Comparison of ENCODE assay signal across 1 fruit fly cellular context in genomic region chr3R:5742278-5743196, dm6.
TF ChIP-seq lines count a peak whose summit lies in the region.

Gene Sym, minus strand, starts transcription at chr3R:5742476.
Gene Madm, plus strand, starts transcription at chr3R:5742510.

TF ChIP-seq in whole organism, embryonic, 481 proteins besides CTCF, POLR2A, EP300 and RAD21 (continued from another document and continues in another):
- TF ChIP-seq CG18011 (GFP tag; optimal IDR thresholded peaks at IDR 0.05; lab: Kevin White, UChicago) (peak; percentile 33), CG3163 (GFP tag; optimal IDR thresholded peaks at IDR 0.05; lab: Kevin White, UChicago) (no peak), lbe (GFP tag; optimal IDR thresholded peaks at IDR 0.05; lab: Kevin White, UChicago) (no peak), chm (GFP tag; IDR thresholded peaks at IDR 0.05; lab: Robert Waterston, UW) (no peak), CG6254 (GFP tag; optimal IDR thresholded peaks at IDR 0.05; lab: Kevin White, UChicago) (no peak), ato (GFP tag; IDR thresholded peaks at IDR 0.05; lab: Robert Waterston, UW; ENCODE audit: partially characterized antibody) (no peak), PHDP (tag; optimal IDR thresholded peaks at IDR 0.05; lab: Kevin White, UChicago) (peak; percentile 31), CG4328 (GFP tag; optimal IDR thresholded peaks at IDR 0.05; lab: Kevin White, UChicago) (no peak), CG13287 (GFP tag; IDR thresholded peaks at IDR 0.05; lab: Robert Waterston, UW; ENCODE audit: partially characterized antibody) (peak; percentile 86), hb (GFP tag; IDR thresholded peaks at IDR 0.05; lab: Robert Waterston, UW; ENCODE audit: partially characterized antibody) (peak; percentile 88), Bdp1 (GFP tag; optimal IDR thresholded peaks at IDR 0.05; lab: Kevin White, UChicago) (no peak), nerfin-2 (GFP tag; IDR thresholded peaks at IDR 0.05; lab: Robert Waterston, UW; ENCODE audit: partially characterized antibody) (peak; percentile 74), CG43689 (GFP tag; IDR thresholded peaks at IDR 0.05; lab: Robert Waterston, UW) (no peak), wek (GFP tag; optimal IDR thresholded peaks at IDR 0.05; lab: Kevin White, UChicago) (no peak), CG6791 (GFP tag; IDR thresholded peaks at IDR 0.05; lab: Robert Waterston, UW; ENCODE audit: partially characterized antibody) (peak; percentile 64), CG16815 (GFP tag; optimal IDR thresholded peaks at IDR 0.05; lab: Kevin White, UChicago) (peak; percentile 1), CG7556 (GFP tag; optimal IDR thresholded peaks at IDR 0.05; lab: Kevin White, UChicago) (peak; percentile 7), Chrac-16 (GFP tag; optimal IDR thresholded peaks at IDR 0.05; lab: Kevin White, UChicago) (peak; percentile 40), klu (GFP tag; IDR thresholded peaks at IDR 0.05; lab: Robert Waterston, UW) (peak; percentile 77; the same call in 1 of the 2 replicates), tap (tag; optimal IDR thresholded peaks at IDR 0.05; lab: Kevin White, UChicago) (no peak), CG7271 (tag; optimal IDR thresholded peaks at IDR 0.05; lab: Kevin White, UChicago) (peak; percentile 49), zf30C (GFP tag; optimal IDR thresholded peaks at IDR 0.05; lab: Kevin White, UChicago) (no peak), lilli (GFP tag; optimal IDR thresholded peaks at IDR 0.05; lab: Kevin White, UChicago) (peak; percentile 72), CG4360 (GFP tag; IDR thresholded peaks at IDR 0.05; lab: Robert Waterston, UW) (no peak), fd96Cb (tag; optimal IDR thresholded peaks at IDR 0.05; lab: Kevin White, UChicago) (peak; percentile 23), Fer2 (tag; optimal IDR thresholded peaks at IDR 0.05; lab: Kevin White, UChicago) (no peak), schlank (tag; optimal IDR thresholded peaks at IDR 0.05; lab: Kevin White, UChicago) (no peak), CG7963 (GFP tag; IDR thresholded peaks at IDR 0.05; lab: Robert Waterston, UW; ENCODE audit: partially characterized antibody) (peak; percentile 69; the same call in 2 of the 3 replicates), da (GFP tag; optimal IDR thresholded peaks at IDR 0.05; lab: Kevin White, UChicago) (no peak), Max (GFP tag; optimal IDR thresholded peaks at IDR 0.05; lab: Kevin White, UChicago) (peak; percentile 70), sug (tag; optimal IDR thresholded peaks at IDR 0.05; lab: Kevin White, UChicago) (peak; percentile 55), CG11456 (GFP tag; IDR thresholded peaks at IDR 0.05; lab: Robert Waterston, UW) (no peak), sd (tag; optimal IDR thresholded peaks at IDR 0.05; lab: Kevin White, UChicago) (peak; percentile 73), Mrtf (GFP tag; IDR thresholded peaks at IDR 0.05; lab: Robert Waterston, UW) (no peak), Jarid2 (GFP tag; optimal IDR thresholded peaks at IDR 0.05; lab: Kevin White, UChicago) (no peak), CG1832 (GFP tag; optimal IDR thresholded peaks at IDR 0.05; lab: Kevin White, UChicago) (no peak), chif (GFP tag; optimal IDR thresholded peaks at IDR 0.05; lab: Kevin White, UChicago) (peak in 1 of 2 experiments; percentile 4), nom (GFP tag; optimal IDR thresholded peaks at IDR 0.05; lab: Kevin White, UChicago) (no peak), NFAT (GFP tag; IDR thresholded peaks at IDR 0.05; lab: Robert Waterston, UW) (no peak), Atf3 (GFP tag; optimal IDR thresholded peaks at IDR 0.05; lab: Kevin White, UChicago) (no peak), HmgD (GFP tag; optimal IDR thresholded peaks at IDR 0.05; lab: Kevin White, UChicago) (no peak), E2f1 (GFP tag; IDR thresholded peaks at IDR 0.05; lab: Robert Waterston, UW) (no peak), z (GFP tag; IDR thresholded peaks at IDR 0.05; lab: Robert Waterston, UW) (no peak), CoRest (tag; optimal IDR thresholded peaks at IDR 0.05; lab: Kevin White, UChicago) (peak; percentile 56), pfk (GFP tag; optimal IDR thresholded peaks at IDR 0.05; lab: Kevin White, UChicago) (no peak), Dp (GFP tag; optimal IDR thresholded peaks at IDR 0.05; lab: Kevin White, UChicago) (peak; percentile 29), CG6689 (GFP tag; IDR thresholded peaks at IDR 0.05; lab: Robert Waterston, UW) (no peak), Hey (tag; optimal IDR thresholded peaks at IDR 0.05; lab: Kevin White, UChicago) (no peak), MESR4 (GFP tag; optimal IDR thresholded peaks at IDR 0.05; lab: Kevin White, UChicago) (peak; percentile 96), BEAF-32 (GFP tag; optimal IDR thresholded peaks at IDR 0.05; lab: Kevin White, UChicago) (peak; percentile 95), CG8944 (GFP tag; optimal IDR thresholded peaks at IDR 0.05; lab: Kevin White, UChicago) (peak; percentile 38), CG2120 (GFP tag; optimal IDR thresholded peaks at IDR 0.05; lab: Kevin White, UChicago) (peak; percentile 77), rib (GFP tag; IDR thresholded peaks at IDR 0.05; lab: Robert Waterston, UW) (no peak), ab (GFP tag; optimal IDR thresholded peaks at IDR 0.05; lab: Kevin White, UChicago) (no peak), fu2 (GFP tag; optimal IDR thresholded peaks at IDR 0.05; lab: Kevin White, UChicago) (peak; percentile 32), Lpt (GFP tag; optimal IDR thresholded peaks at IDR 0.05; lab: Kevin White, UChicago) (no peak), ATbp (GFP tag; optimal IDR thresholded peaks at IDR 0.05; lab: Kevin White, UChicago) (no peak), Pdp1 (GFP tag; optimal IDR thresholded peaks at IDR 0.05; lab: Kevin White, UChicago) (peak; percentile 41 to 47), Eip74EF (GFP tag; optimal IDR thresholded peaks at IDR 0.05; lab: Kevin White, UChicago) (no peak), CG6854 (GFP tag; optimal IDR thresholded peaks at IDR 0.05; lab: Kevin White, UChicago) (no peak), her (GFP tag; optimal IDR thresholded peaks at IDR 0.05; lab: Kevin White, UChicago) (peak; percentile 32), CG9215 (GFP tag; IDR thresholded peaks at IDR 0.05; lab: Robert Waterston, UW) (no peak; the same call in none of the 2 replicates), yki (optimal IDR thresholded peaks at IDR 0.05; lab: Kevin White, UChicago) (no peak), CG14965 (GFP tag; optimal IDR thresholded peaks at IDR 0.05; lab: Kevin White, UChicago; ENCODE audit: borderline replicate concordance) (no peak), lola (GFP tag; optimal IDR thresholded peaks at IDR 0.05; lab: Kevin White, UChicago) (peak in 1 of 3 experiments; percentile 40), CG12071 (GFP tag; optimal IDR thresholded peaks at IDR 0.05; lab: Kevin White, UChicago) (no peak), slbo (GFP tag; IDR thresholded peaks at IDR 0.05; lab: Robert Waterston, UW) (peak; percentile 60), CG2116 (GFP tag; optimal IDR thresholded peaks at IDR 0.05; lab: Kevin White, UChicago) (peak; percentile 95), ssp (GFP tag; IDR thresholded peaks at IDR 0.05; lab: Robert Waterston, UW) (peak; percentile 60; the same call in 1 of the 2 replicates), CG2712 (tag; optimal IDR thresholded peaks at IDR 0.05; lab: Kevin White, UChicago) (peak; percentile 54), sim (GFP tag; IDR thresholded peaks at IDR 0.05; lab: Robert Waterston, UW) (no peak), CG4424 (GFP tag; optimal IDR thresholded peaks at IDR 0.05; lab: Kevin White, UChicago) (no peak), chinmo (GFP tag; IDR thresholded peaks at IDR 0.05; lab: Robert Waterston, UW; ENCODE audit: partially characterized antibody) (peak; percentile 72; the same call in 1 of the 4 replicates), jing (GFP tag; optimal IDR thresholded peaks at IDR 0.05; lab: Kevin White, UChicago) (no peak), crc (GFP tag; optimal IDR thresholded peaks at IDR 0.05; lab: Kevin White, UChicago) (peak; percentile 23), tgo (GFP tag; IDR thresholded peaks at IDR 0.05; lab: Robert Waterston, UW) (0 out of 3 replicates have a peak, but pooled peaks have one; percentile 44), Drgx (GFP tag; IDR thresholded peaks at IDR 0.05; lab: Robert Waterston, UW) (no peak), CG12391 (tag; optimal IDR thresholded peaks at IDR 0.05; lab: Kevin White, UChicago) (peak; percentile 55), Poxn (GFP tag; IDR thresholded peaks at IDR 0.05; lab: Robert Waterston, UW) (no peak), CG15696 (tag; optimal IDR thresholded peaks at IDR 0.05; lab: Kevin White, UChicago) (no peak), Doc2 (GFP tag; IDR thresholded peaks at IDR 0.05; lab: Robert Waterston, UW) (no peak), CG30020 (tag; optimal IDR thresholded peaks at IDR 0.05; lab: Kevin White, UChicago) (peak; percentile 71), pzg (GFP tag; optimal IDR thresholded peaks at IDR 0.05; lab: Kevin White, UChicago) (peak; percentile 66), CG18262 (tag; optimal IDR thresholded peaks at IDR 0.05; lab: Kevin White, UChicago) (peak; percentile 39), Doc3 (GFP tag; IDR thresholded peaks at IDR 0.05; lab: Robert Waterston, UW; ENCODE audit: partially characterized antibody) (peak; percentile 83), CG6813 (GFP tag; optimal IDR thresholded peaks at IDR 0.05; lab: Kevin White, UChicago) (no peak), Ravus (GFP tag; IDR thresholded peaks at IDR 0.05; lab: Robert Waterston, UW) (no peak), CG17612 (GFP tag; IDR thresholded peaks at IDR 0.05; lab: Robert Waterston, UW) (no peak), CG17359 (tag; optimal IDR thresholded peaks at IDR 0.05; lab: Kevin White, UChicago) (no peak), CG10979 (tag; optimal IDR thresholded peaks at IDR 0.05; lab: Kevin White, UChicago) (peak; percentile 4), prd (optimal IDR thresholded peaks at IDR 0.05; lab: Kevin White, UChicago) (no peak), prd (GFP tag; IDR thresholded peaks at IDR 0.05; lab: Robert Waterston, UW) (peak; percentile 72), CG7372 (GFP tag; IDR thresholded peaks at IDR 0.05; lab: Robert Waterston, UW) (no peak), corto (GFP tag; optimal IDR thresholded peaks at IDR 0.05; lab: Kevin White, UChicago) (no peak), CG1603 (tag; optimal IDR thresholded peaks at IDR 0.05; lab: Kevin White, UChicago) (no peak), unpg (GFP tag; optimal IDR thresholded peaks at IDR 0.05; lab: Kevin White, UChicago) (no peak), sisA (GFP tag; IDR thresholded peaks at IDR 0.05; lab: Robert Waterston, UW) (0 out of 2 replicates have a peak, but pooled peaks have one; percentile 30), CG12236 (GFP tag; optimal IDR thresholded peaks at IDR 0.05; lab: Kevin White, UChicago) (no peak), CG4617 (GFP tag; optimal IDR thresholded peaks at IDR 0.05; lab: Kevin White, UChicago; ENCODE audit: borderline replicate concordance) (peak; percentile 95), CG3407 (GFP tag; optimal IDR thresholded peaks at IDR 0.05; lab: Kevin White, UChicago) (no peak), YL-1 (GFP tag; optimal IDR thresholded peaks at IDR 0.05; lab: Kevin White, UChicago) (peak; percentile 92), CG32532 (GFP tag; IDR thresholded peaks at IDR 0.05; lab: Robert Waterston, UW) (no peak), grau (tag; optimal IDR thresholded peaks at IDR 0.05; lab: Kevin White, UChicago) (peak; percentile 52), CG12769 (tag; optimal IDR thresholded peaks at IDR 0.05; lab: Kevin White, UChicago) (no peak), hkb (optimal IDR thresholded peaks at IDR 0.05; lab: Kevin White, UChicago) (no peak), hkb (GFP tag; IDR thresholded peaks at IDR 0.05; lab: Robert Waterston, UW) (no peak), abd-A (tag; optimal IDR thresholded peaks at IDR 0.05; lab: Kevin White, UChicago) (no peak), Rfx (GFP tag; IDR thresholded peaks at IDR 0.05; lab: Robert Waterston, UW) (peak; percentile 48; the same call in 1 of the 2 replicates), Gsc (GFP tag; IDR thresholded peaks at IDR 0.05; lab: Robert Waterston, UW) (no peak), CG15269 (tag; optimal IDR thresholded peaks at IDR 0.05; lab: Kevin White, UChicago) (no peak), gfzf (GFP tag; optimal IDR thresholded peaks at IDR 0.05; lab: Kevin White, UChicago) (peak; percentile 78), CG15601 (tag; optimal IDR thresholded peaks at IDR 0.05; lab: Kevin White, UChicago) (no peak), Dfd (GFP tag; optimal IDR thresholded peaks at IDR 0.05; lab: Kevin White, UChicago) (no peak), CG12219 (GFP tag; optimal IDR thresholded peaks at IDR 0.05; lab: Kevin White, UChicago) (no peak), CG18599 (GFP tag; optimal IDR thresholded peaks at IDR 0.05; lab: Kevin White, UChicago) (peak; percentile 54), dmrt11E (tag; optimal IDR thresholded peaks at IDR 0.05; lab: Kevin White, UChicago) (peak; percentile 43), Nf-YC (tag; optimal IDR thresholded peaks at IDR 0.05; lab: Kevin White, UChicago) (peak; percentile 49), CG14014 (GFP tag; IDR thresholded peaks at IDR 0.05; lab: Robert Waterston, UW) (no peak), cg (GFP tag; optimal IDR thresholded peaks at IDR 0.05; lab: Kevin White, UChicago) (peak; percentile 86), otp (GFP tag; IDR thresholded peaks at IDR 0.05; lab: Robert Waterston, UW) (no peak), Tbp (GFP tag; optimal IDR thresholded peaks at IDR 0.05; lab: Kevin White, UChicago) (no peak), zen2 (GFP tag; IDR thresholded peaks at IDR 0.05; lab: Robert Waterston, UW; ENCODE audit: partially characterized antibody) (peak; percentile 70; the same call in 1 of the 3 replicates), CG1602 (GFP tag; optimal IDR thresholded peaks at IDR 0.05; lab: Kevin White, UChicago) (peak; percentile 33), Optix (GFP tag; IDR thresholded peaks at IDR 0.05; lab: Robert Waterston, UW) (no peak), Med (GFP tag; lab: Kevin White, UChicago) (peak; percentile 77), CG17912 (GFP tag; optimal IDR thresholded peaks at IDR 0.05; lab: Kevin White, UChicago) (no peak), CG31441 (GFP tag; IDR thresholded peaks at IDR 0.05; lab: Robert Waterston, UW) (no peak; the same call in 1 of the 2 replicates), CG32772 (GFP tag; IDR thresholded peaks at IDR 0.05; lab: Robert Waterston, UW) (0 out of 2 replicates have a peak, but pooled peaks have one; percentile 20), Hsf (GFP tag; optimal IDR thresholded peaks at IDR 0.05; lab: Kevin White, UChicago) (peak; percentile 55), phol (tag; optimal IDR thresholded peaks at IDR 0.05; lab: Kevin White, UChicago) (peak; percentile 80), esg (GFP tag; conservative IDR thresholded peaks at IDR 0.05; lab: Robert Waterston, UW) (peak; percentile 20; the same call in 1 of the 2 replicates), ems (GFP tag; optimal IDR thresholded peaks at IDR 0.05; lab: Kevin White, UChicago) (no peak), GATAe (GFP tag; conservative IDR thresholded peaks at IDR 0.05; lab: Robert Waterston, UW) (no peak)
